Fruit fly (Drosophila melanogaster): ENCODE measurements around the gene bin.

The bin gene

DNA sequence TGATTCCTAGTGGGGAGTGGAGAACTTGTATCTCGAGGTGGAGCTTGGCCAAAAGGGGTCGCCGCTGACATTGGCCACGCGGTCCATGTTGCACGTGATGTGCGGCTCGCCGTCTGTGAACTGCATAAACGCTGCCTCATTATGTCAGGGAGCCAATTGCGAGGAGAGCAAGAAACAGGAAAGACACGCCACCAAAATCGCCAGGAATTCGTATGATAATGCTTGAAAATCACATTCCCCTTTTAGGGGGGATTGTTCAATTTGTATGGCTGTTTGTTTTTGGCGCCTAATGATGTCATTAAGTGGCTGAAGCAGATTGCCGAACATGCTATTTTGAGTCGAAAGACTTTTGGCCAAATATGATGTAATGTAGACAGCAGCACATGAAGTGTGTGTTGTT is 19.5 kb downstream of the bin start:
- no peak for TF ChIP-seq CTCF (optimal IDR thresholded peaks at IDR 0.05)
- no peak for TF ChIP-seq CG8478 (optimal IDR thresholded peaks at IDR 0.05)

DNA sequence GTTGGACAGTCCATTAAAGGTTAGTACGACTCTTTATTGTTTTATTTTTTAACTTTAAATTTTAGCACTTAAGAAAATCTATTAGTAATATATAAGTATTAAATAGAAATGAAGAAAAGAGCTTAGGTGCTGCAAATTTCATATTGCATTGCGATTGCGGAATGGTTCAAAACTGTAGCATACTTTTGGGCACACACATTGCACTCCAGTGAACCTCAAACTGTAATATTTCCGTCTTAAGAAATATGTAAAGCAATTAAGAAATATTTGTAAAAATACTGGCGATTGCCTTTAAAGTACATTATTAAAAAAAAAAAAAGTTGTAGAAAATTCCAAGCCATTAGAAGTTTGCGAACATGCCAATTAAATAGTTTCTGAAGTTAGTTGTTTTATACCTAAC is 21.8 kb downstream of the bin start:
- TF ChIP-seq CG8478 (optimal IDR thresholded peaks at IDR 0.05) (no peak), CTCF (optimal IDR thresholded peaks at IDR 0.05) (no peak)

DNA sequence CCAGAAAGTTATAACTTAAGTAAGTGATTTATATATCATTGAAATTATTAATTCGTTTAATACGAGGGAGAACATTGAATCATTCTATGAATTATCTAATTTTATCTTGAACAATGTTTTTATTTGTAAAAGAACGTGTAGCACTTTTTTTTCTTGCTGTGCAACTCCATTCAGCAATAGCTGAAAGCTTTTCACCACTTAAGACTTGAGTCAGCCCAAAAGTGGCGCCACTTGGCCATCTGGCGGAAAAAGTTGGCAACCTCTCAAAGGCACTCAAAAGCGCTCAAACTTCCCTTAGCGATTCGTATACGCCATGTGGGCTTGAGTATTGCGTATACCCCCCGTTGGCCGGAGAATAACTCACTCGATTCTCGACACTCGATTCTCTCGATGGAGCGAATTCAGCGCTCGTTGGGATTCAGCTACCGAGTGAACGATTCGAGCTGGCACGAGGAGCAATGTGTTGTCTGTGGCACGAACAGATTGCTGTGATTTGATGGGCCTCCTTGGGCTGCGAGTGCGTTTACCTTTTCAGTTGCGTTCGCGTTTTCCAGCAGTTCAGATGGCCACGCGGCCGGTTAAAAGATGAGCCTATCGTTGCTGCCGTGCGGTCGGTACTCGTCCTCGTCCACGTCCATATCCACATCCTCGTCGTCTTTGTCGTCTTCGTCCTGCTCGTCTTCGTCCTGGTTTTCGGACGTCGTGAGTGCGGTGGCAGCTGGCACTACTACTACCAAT is 23.3 kb downstream of the bin start:
- TF ChIP-seq CG8478 (optimal IDR thresholded peaks at IDR 0.05): no peak
- TF ChIP-seq CTCF (optimal IDR thresholded peaks at IDR 0.05): peak; percentile 30 to 48

DNA sequence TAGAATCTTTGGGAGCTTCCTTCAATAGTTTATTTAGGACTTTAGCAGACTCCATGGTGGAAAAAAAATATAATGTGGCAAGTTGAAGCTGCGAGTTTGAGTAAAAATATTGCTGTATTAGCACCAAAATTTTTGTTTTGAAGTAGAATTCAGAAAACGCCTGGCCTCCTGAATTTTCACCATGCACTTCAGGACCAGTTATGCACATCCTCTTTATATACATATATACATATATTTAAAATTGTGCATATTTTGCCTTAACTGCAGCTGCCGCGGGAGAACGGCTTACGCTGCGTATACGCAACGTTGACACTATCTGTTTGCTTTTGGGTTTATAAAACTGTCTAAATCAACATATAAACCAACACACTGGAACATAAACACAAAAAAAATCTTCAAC is 36.3 kb downstream of the bin start, which contains the start of gene CG17744:
TSS of gene CG17744 (minus strand) at position 101 of the 400 bp plus-strand sequence.
- TF ChIP-seq CG8478 (optimal IDR thresholded peaks at IDR 0.05) (no peak), CTCF (optimal IDR thresholded peaks at IDR 0.05) (no peak)

DNA sequence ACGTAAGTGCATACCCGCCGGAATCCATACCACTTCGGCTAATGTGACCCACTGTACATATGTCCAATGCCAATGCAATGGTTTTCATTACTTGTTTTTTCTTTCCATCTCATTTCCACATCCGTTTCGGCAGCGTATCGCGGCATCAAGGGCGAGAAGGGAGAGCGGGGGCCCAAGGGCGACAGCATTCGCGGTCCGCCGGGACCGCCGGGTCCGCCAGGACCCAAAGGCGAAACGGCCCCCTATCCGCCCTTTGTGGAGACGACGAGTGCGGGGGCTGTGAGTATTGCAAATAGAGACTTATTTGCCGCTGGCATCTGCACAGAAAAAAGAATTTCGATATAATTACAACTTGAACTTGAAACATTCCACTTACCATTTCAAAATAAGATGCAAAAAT is 44.6 kb downstream of the bin start:
- no peak for TF ChIP-seq CTCF (optimal IDR thresholded peaks at IDR 0.05)
- no peak for TF ChIP-seq CG8478 (optimal IDR thresholded peaks at IDR 0.05)

DNA sequence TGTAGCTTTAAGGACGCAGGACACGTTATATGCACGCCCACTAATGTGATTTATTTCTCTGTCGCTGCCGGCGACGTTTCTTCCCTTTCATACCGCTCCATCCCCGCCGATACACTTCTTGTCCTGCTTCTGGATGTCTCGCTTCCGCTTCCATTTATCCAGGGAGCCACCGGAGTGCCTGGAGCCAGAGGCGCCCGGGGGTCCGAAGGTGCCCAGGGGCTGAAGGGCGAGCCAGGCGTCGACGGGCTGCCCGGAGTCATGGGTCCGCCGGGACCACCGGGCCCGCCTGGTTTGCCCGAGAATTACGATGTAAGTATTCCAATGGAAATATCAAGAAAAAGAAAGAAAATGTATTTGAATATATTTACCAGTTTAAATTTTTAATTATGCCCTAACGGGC is 47.4 kb downstream of the bin start:
- no peak for TF ChIP-seq CG8478 (optimal IDR thresholded peaks at IDR 0.05)
- no peak for TF ChIP-seq CTCF (optimal IDR thresholded peaks at IDR 0.05)

All from S2 (cell line).